Fruit fly (Drosophila melanogaster): Measurements from ENCODE around the gene hiro.
A peak's percentile ranks its signal among the peaks of the same experiment; 100 is the strongest.

hiro gene

DNA sequence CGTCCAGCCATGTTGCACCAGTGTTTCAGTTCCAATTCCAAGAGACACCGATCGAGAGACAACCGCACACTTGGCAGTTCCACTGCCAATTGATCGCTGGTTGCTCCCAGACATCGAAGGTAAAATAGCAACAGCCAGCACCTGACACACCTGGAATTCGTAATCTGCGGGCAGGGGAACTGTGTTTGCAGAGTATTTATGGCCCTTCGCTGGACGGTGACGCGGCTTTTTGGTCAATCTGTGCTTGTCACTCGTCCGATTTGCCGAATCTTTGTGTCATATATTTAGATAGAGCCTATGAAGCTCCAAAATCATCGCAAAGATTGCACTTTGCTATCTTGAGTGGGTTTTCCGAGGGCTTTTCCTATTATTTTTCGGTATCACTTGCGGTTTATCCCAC, at the start of gene hiro:
TSS of gene hiro (minus strand) at position 101 of the 400 bp plus-strand sequence.
- TF ChIP-seq spab (GFP tag; optimal IDR thresholded peaks at IDR 0.05) (no peak), CG15336 (GFP tag; IDR thresholded peaks at IDR 0.05) (no peak), Hr39 (GFP tag; optimal IDR thresholded peaks at IDR 0.05) (no peak), fd59A (GFP tag; optimal IDR thresholded peaks at IDR 0.05) (no peak), CG11762 (GFP tag; optimal IDR thresholded peaks at IDR 0.05; ENCODE audit: insufficient read depth) (no peak), CG6163 (GFP tag; IDR thresholded peaks at IDR 0.05) (no peak), salr (GFP tag; optimal IDR thresholded peaks at IDR 0.05) (no peak), fkh (GFP tag; optimal IDR thresholded peaks at IDR 0.05) (no peak), fd85E (GFP tag; optimal IDR thresholded peaks at IDR 0.05) (no peak), CG8319 (GFP tag; optimal IDR thresholded peaks at IDR 0.05) (no peak), Sox15 (GFP tag; optimal IDR thresholded peaks at IDR 0.05) (no peak), CG31627 (GFP tag; optimal IDR thresholded peaks at IDR 0.05) (no peak), achi (GFP tag; optimal IDR thresholded peaks at IDR 0.05) (no peak), Smox (GFP tag; optimal IDR thresholded peaks at IDR 0.05) (no peak), Sox14 (GFP tag; optimal IDR thresholded peaks at IDR 0.05) (no peak), CG10631 (GFP tag; optimal IDR thresholded peaks at IDR 0.05) (no peak), CG4318 (GFP tag; optimal IDR thresholded peaks at IDR 0.05) (no peak), Eip75B (GFP tag; optimal IDR thresholded peaks at IDR 0.05) (no peak), CG16779 (tag; optimal IDR thresholded peaks at IDR 0.05) (no peak)

DNA sequence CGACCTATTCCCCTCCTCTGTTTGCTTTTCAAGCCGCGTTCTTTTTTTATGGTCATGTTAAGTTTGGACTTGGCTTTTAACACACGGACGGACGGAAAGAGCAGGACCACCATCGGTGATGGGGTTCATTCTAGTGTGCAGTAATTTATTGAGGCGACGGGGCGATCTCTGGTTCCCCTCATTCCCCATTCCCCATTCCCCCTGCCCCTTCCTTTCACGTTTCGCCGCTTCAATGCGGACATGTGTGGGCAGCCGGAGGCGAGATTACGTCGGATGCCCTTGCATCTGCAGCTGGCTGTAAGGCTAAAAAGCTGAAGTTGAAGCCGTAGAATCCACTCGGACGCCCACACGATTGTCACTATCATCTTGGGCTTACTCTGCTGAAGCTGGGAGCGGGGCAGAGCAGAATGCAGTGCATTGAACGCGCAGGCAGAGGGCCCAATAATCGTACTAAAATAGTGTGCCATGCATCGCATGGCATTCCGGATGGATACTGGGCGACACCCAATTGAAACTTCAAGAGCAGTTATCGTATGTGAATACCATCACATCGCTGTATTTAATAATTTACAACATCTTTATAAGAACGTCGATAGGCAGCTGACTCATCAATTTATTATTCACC, 48.9 kb upstream of the hiro start:
- no peak for TF ChIP-seq Eip75B (GFP tag; optimal IDR thresholded peaks at IDR 0.05)
- TF ChIP-seq CG8632 (GFP tag; optimal IDR thresholded peaks at IDR 0.05): no peak
- TF ChIP-seq dsx (GFP tag; optimal IDR thresholded peaks at IDR 0.05; ENCODE audit: poor library complexity, severe bottlenecking): no peak
- TF ChIP-seq Sox102F (GFP tag; optimal IDR thresholded peaks at IDR 0.05): no peak
- TF ChIP-seq CG8119 (GFP tag; IDR thresholded peaks at IDR 0.05): no peak
- TF ChIP-seq CG9139 (GFP tag; optimal IDR thresholded peaks at IDR 0.05): peak; percentile 40
- TF ChIP-seq Blimp-1 (GFP tag; optimal IDR thresholded peaks at IDR 0.05): no peak
- TF ChIP-seq CG11902 (GFP tag; optimal IDR thresholded peaks at IDR 0.05): no peak
- peak; percentile 92 for TF ChIP-seq CG1621 (tag; optimal IDR thresholded peaks at IDR 0.05)
- no peak for TF ChIP-seq Hr38 (GFP tag; optimal IDR thresholded peaks at IDR 0.05)
- no peak for TF ChIP-seq eg (GFP tag; IDR thresholded peaks at IDR 0.05)
- no peak for TF ChIP-seq Sox14 (GFP tag; optimal IDR thresholded peaks at IDR 0.05)
- no peak for TF ChIP-seq Eip78C (GFP tag)
- TF ChIP-seq spab (GFP tag; optimal IDR thresholded peaks at IDR 0.05): no peak
- no peak for TF ChIP-seq pdm3 (GFP tag; optimal IDR thresholded peaks at IDR 0.05)
- TF ChIP-seq CG10669 (GFP tag; optimal IDR thresholded peaks at IDR 0.05): no peak
- TF ChIP-seq esn (GFP tag; optimal IDR thresholded peaks at IDR 0.05): no peak
- no peak for TF ChIP-seq Hr4 (GFP tag; optimal IDR thresholded peaks at IDR 0.05)
- TF ChIP-seq CG3919 (GFP tag; optimal IDR thresholded peaks at IDR 0.05): no peak
- TF ChIP-seq Lpt (GFP tag; optimal IDR thresholded peaks at IDR 0.05): no peak
- no peak for TF ChIP-seq Ets21C (GFP tag; optimal IDR thresholded peaks at IDR 0.05)
- no peak for TF ChIP-seq cyc (GFP tag; optimal IDR thresholded peaks at IDR 0.05)
- peak in 1 of 2 experiments; percentile 14 for TF ChIP-seq ss (GFP tag; optimal IDR thresholded peaks at IDR 0.05)

DNA sequence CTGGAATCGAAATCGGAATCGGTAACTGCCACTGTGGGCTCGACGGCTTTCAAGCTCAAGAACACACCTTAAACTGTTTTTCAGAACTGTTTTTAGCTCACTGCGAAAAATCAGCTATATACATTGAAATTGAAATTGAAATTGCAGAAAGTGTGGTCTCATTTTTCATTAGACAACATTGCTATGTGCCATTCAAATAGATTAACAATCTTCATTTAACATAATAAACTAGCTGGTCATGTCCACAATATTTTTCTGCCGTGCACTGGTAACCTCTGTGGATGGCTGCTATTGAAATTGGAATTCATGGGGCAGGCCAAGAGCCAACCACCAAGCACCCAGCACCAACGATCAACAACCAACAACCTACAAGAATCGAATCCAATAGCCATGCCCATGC, 48.2 kb upstream of the hiro start:
- peak; percentile 83 for TF ChIP-seq CG10631 (GFP tag; optimal IDR thresholded peaks at IDR 0.05)
- peak; percentile 71 for TF ChIP-seq OdsH (GFP tag; optimal IDR thresholded peaks at IDR 0.05)
- peak; percentile 72 for TF ChIP-seq svp (GFP tag)
- TF ChIP-seq CG6163 (GFP tag; IDR thresholded peaks at IDR 0.05): peak; percentile 82
- TF ChIP-seq CG4318 (GFP tag; optimal IDR thresholded peaks at IDR 0.05): no peak
- TF ChIP-seq Eip78C (GFP tag): peak; percentile 90
- TF ChIP-seq cyc (GFP tag; optimal IDR thresholded peaks at IDR 0.05): peak; percentile 56
- peak; percentile 54 for TF ChIP-seq pdm3 (GFP tag; optimal IDR thresholded peaks at IDR 0.05)
- no peak for TF ChIP-seq CG16779 (tag; optimal IDR thresholded peaks at IDR 0.05)
- TF ChIP-seq CG8119 (GFP tag; IDR thresholded peaks at IDR 0.05): peak; percentile 55
- peak; percentile 23 for TF ChIP-seq Sox15 (GFP tag; optimal IDR thresholded peaks at IDR 0.05)
- TF ChIP-seq Smox (GFP tag; optimal IDR thresholded peaks at IDR 0.05): peak; percentile 43
- peak; percentile 38 for TF ChIP-seq CG8632 (GFP tag; optimal IDR thresholded peaks at IDR 0.05)
- TF ChIP-seq Hr4 (GFP tag; optimal IDR thresholded peaks at IDR 0.05): peak; percentile 34
- no peak for TF ChIP-seq CG6854 (GFP tag; optimal IDR thresholded peaks at IDR 0.05)
- TF ChIP-seq Met (GFP tag; optimal IDR thresholded peaks at IDR 0.05): peak; percentile 64
- TF ChIP-seq CG11902 (GFP tag; optimal IDR thresholded peaks at IDR 0.05): no peak
- peak; percentile 44 for TF ChIP-seq Ets21C (GFP tag; optimal IDR thresholded peaks at IDR 0.05)
- TF ChIP-seq CG6792 (GFP tag; optimal IDR thresholded peaks at IDR 0.05): peak; percentile 62
- TF ChIP-seq lz (GFP tag; optimal IDR thresholded peaks at IDR 0.05): peak; percentile 65
- TF ChIP-seq Ets96B (tag; optimal IDR thresholded peaks at IDR 0.05): peak; percentile 83
- TF ChIP-seq dac (GFP tag; optimal IDR thresholded peaks at IDR 0.05): no peak
- peak in 1 of 2 experiments; percentile 59 for TF ChIP-seq salr (GFP tag; optimal IDR thresholded peaks at IDR 0.05)
